Fruit fly (Drosophila melanogaster) S2 (cell line): ENCODE results near the gene PhKgamma.

Source experiments
- CG8478 ChIP-seq: fragments of >200 bp; optimal IDR thresholded peaks from 2 replicates; lab custom pipeline; 2018
- CTCF ChIP-seq, 2 experiments: fragments of >200 bp; optimal IDR thresholded peaks; 2 replicates each; lab custom pipeline; 2018

PhKgamma gene

dm6 chrX:11694959-11695882, at the start of gene PhKgamma:
Gene PhKgamma, plus strand, starts transcription at chrX:11695137.
- TF ChIP-seq CG8478 (lab: Kevin White, UChicago): no peak
- TF ChIP-seq CTCF (optimal IDR thresholded peaks at IDR 0.05; lab: Kevin White, UChicago): peak; percentile 64 to 78

dm6 chrX:11651420-11651819, 43.5 kb upstream of the PhKgamma start:
- TF ChIP-seq CTCF (optimal IDR thresholded peaks at IDR 0.05; lab: Kevin White, UChicago): peak in 1 of 2 experiments; percentile 35
- no peak for TF ChIP-seq CG8478 (lab: Kevin White, UChicago)

dm6 chrX:11652991-11653390, 41.9 kb upstream of the PhKgamma start:
- TF ChIP-seq CG8478 (lab: Kevin White, UChicago) (no peak), CTCF (optimal IDR thresholded peaks at IDR 0.05; lab: Kevin White, UChicago) (no peak)

- TF ChIP-seq CTCF (optimal IDR thresholded peaks at IDR 0.05; lab: Kevin White, UChicago) (no peak), CG8478 (lab: Kevin White, UChicago) (no peak)
Measured at dm6 chrX:11657140-11657539, 37.8 kb upstream of the PhKgamma start.

- no peak for TF ChIP-seq CG8478 (lab: Kevin White, UChicago)
- TF ChIP-seq CTCF (optimal IDR thresholded peaks at IDR 0.05; lab: Kevin White, UChicago): no peak
Measured at dm6 chrX:11658181-11658842, 36.6 kb upstream of the PhKgamma start.

dm6 chrX:11659080-11659479, 35.9 kb upstream of the PhKgamma start:
- TF ChIP-seq CG8478 (lab: Kevin White, UChicago) (no peak), CTCF (optimal IDR thresholded peaks at IDR 0.05; lab: Kevin White, UChicago) (no peak)

- TF ChIP-seq CTCF (optimal IDR thresholded peaks at IDR 0.05; lab: Kevin White, UChicago) (no peak), CG8478 (lab: Kevin White, UChicago) (no peak)
Measured at dm6 chrX:11659634-11660033, 35.3 kb upstream of the PhKgamma start.

dm6 chrX:11660476-11660875, 34.5 kb upstream of the PhKgamma start:
- TF ChIP-seq CTCF (optimal IDR thresholded peaks at IDR 0.05; lab: Kevin White, UChicago) (no peak), CG8478 (lab: Kevin White, UChicago) (no peak)

dm6 chrX:11664058-11664457, 30.9 kb upstream of the PhKgamma start:
- TF ChIP-seq CG8478 (lab: Kevin White, UChicago) (no peak), CTCF (optimal IDR thresholded peaks at IDR 0.05; lab: Kevin White, UChicago) (no peak)

- TF ChIP-seq CTCF (optimal IDR thresholded peaks at IDR 0.05; lab: Kevin White, UChicago): peak in 1 of 2 experiments; percentile 9
- no peak for TF ChIP-seq CG8478 (lab: Kevin White, UChicago)
Measured at dm6 chrX:11678539-11679040, 16.3 kb upstream of the PhKgamma start, which contains the start of the genes Vlet and bif. Gene Vlet, minus strand, starts transcription at chrX:11678589. Gene bif, plus strand, starts transcription at chrX:11678970.

- TF ChIP-seq CTCF (optimal IDR thresholded peaks at IDR 0.05; lab: Kevin White, UChicago) (no peak), CG8478 (lab: Kevin White, UChicago) (no peak)
Measured at dm6 chrX:11679461-11679860, 15.5 kb upstream of the PhKgamma start.

- TF ChIP-seq CTCF (optimal IDR thresholded peaks at IDR 0.05; lab: Kevin White, UChicago): no peak
Measured at dm6 chrX:11680405-11680804, 14.5 kb upstream of the PhKgamma start.

- no peak for TF ChIP-seq CG8478 (lab: Kevin White, UChicago)
- TF ChIP-seq CTCF (optimal IDR thresholded peaks at IDR 0.05; lab: Kevin White, UChicago): peak; percentile 76 to 83
Measured at dm6 chrX:11681558-11682551, 13.1 kb upstream of the PhKgamma start.

- TF ChIP-seq CG8478 (lab: Kevin White, UChicago) (no peak), CTCF (optimal IDR thresholded peaks at IDR 0.05; lab: Kevin White, UChicago) (no peak)
Measured at dm6 chrX:11683480-11683879, 11.5 kb upstream of the PhKgamma start.
